Worm (Caenorhabditis elegans) whole organism, L1 larva: ENCODE data around the gene clec-31.

ENCODE experiments used
- ama-1 ChIP-seq: fragments of 150-350 bp; optimal IDR thresholded peaks from 2 replicates; lab custom pipeline; 2014
- fos-1 ChIP-seq: fragments of 150-350 bp; optimal IDR thresholded peaks from 2 replicates; lab custom pipeline; 2014; ENCODE audit warnings: missing biosample characterization, missing genetic modification characterization
- jun-1 ChIP-seq: fragments of 150-350 bp; optimal IDR thresholded peaks from 2 replicates; lab custom pipeline; 2014; ENCODE audit warnings: missing biosample characterization, missing genetic modification reagents, missing genetic modification characterization
- lin-14 ChIP-seq: fragments of 200-800 bp; sonication (Bioruptor generic); optimal IDR thresholded peaks from 2 replicates; lab custom pipeline; 2018; ENCODE audit warnings: mild to moderate bottlenecking, missing genetic modification characterization, moderate library complexity, missing compliant biosample characterization
- lin-39 ChIP-seq: fragments of 150-350 bp; optimal IDR thresholded peaks from 2 replicates; lab custom pipeline; 2014; ENCODE audit warnings: missing biosample characterization, missing genetic modification reagents, missing genetic modification characterization
- nhr-237 ChIP-seq: fragments of 150-350 bp; optimal IDR thresholded peaks from 2 replicates; lab custom pipeline; 2014; ENCODE audit warnings: missing biosample characterization, missing genetic modification characterization
- nhr-47 ChIP-seq: sonication (generic microtip); optimal IDR thresholded peaks from 2 replicates; lab custom pipeline; 2016; ENCODE audit warnings: mild to moderate bottlenecking, missing genetic modification characterization, moderate library complexity, missing compliant biosample characterization
- nhr-84 ChIP-seq: sonication (generic microtip); optimal IDR thresholded peaks from 2 replicates; lab custom pipeline; 2017; ENCODE audit warnings: missing biosample characterization, missing genetic modification characterization
- rnt-1 ChIP-seq: sonication (generic microtip); optimal IDR thresholded peaks from 2 replicates; lab custom pipeline; 2016; ENCODE audit warnings: mild to moderate bottlenecking, missing genetic modification characterization, moderate library complexity, missing compliant biosample characterization
- skn-1 ChIP-seq: fragments of 150-350 bp; optimal IDR thresholded peaks from 2 replicates; lab custom pipeline; 2014; ENCODE audit warnings: missing biosample characterization, missing genetic modification characterization
- snpc-4 ChIP-seq: fragments of 150-350 bp; optimal IDR thresholded peaks from 2 replicates; lab custom pipeline; 2014; ENCODE audit warnings: missing biosample characterization, missing genetic modification characterization

DNA sequence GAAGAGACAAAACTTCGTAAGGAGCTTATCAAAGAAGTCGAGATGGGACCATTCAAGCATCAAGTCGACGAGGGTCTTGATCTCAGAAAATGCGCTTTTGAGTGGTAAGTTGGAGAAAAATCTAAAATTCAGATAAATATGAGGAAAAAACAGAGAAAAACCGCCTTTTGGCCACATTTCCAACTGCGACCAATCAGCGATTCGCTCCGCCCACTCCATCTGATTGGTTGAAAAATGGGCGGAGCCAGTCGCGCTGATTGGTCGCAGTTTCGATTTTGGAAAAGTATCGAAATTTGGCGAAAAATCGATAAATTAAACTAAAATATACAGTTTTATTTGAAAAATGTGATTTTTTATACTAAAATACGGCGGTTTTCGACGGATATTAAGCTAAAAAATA, 46.0 kb downstream of the clec-31 start:
- TF ChIP-seq rnt-1: no peak
- no peak for TF ChIP-seq skn-1 (tag; lab: Kevin White, UChicago)
- TF ChIP-seq fos-1: no peak
- no peak for TF ChIP-seq snpc-4
- no peak for TF ChIP-seq nhr-237 (tag; lab: Kevin White, UChicago)
- no peak for TF ChIP-seq nhr-84 (tag; lab: Kevin White, UChicago)
- no peak for TF ChIP-seq nhr-47
- no peak for TF ChIP-seq lin-39 (tag; lab: Kevin White, UChicago)
- TF ChIP-seq ama-1 (lab: Kevin White, UChicago): no peak
- TF ChIP-seq jun-1 (tag; lab: Kevin White, UChicago): no peak
- TF ChIP-seq lin-14: no peak
